Fruit fly (Drosophila melanogaster): Measurements from ENCODE around the gene CG7655.

DNA sequence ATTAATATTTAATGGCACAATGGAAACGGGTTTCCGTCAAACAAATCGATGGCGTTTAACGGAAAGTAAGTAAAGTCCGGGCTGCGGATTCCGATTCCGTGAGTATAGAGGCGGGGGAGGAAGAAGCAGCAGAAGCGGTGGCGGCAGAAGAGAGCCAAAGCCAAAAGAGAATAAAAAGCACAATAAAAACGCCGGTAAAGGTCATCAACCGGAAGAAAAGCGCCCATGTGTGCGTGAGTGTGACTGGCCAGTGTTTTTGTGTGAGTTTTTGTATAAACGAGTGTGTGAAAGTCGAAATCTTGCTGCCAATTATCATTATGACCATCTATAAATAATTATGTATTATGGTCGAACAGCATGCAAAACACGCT lies 2.2 kb upstream of the CG7655 start:
- TF ChIP-seq CG4820 (GFP tag; optimal IDR thresholded peaks at IDR 0.05), result no peak
- TF ChIP-seq CG9215 (GFP tag; IDR thresholded peaks at IDR 0.05), result no peak
- TF ChIP-seq CG6175 (GFP tag; IDR thresholded peaks at IDR 0.05), result no peak
- no peak for TF ChIP-seq sqz (GFP tag; optimal IDR thresholded peaks at IDR 0.05)
- no peak for TF ChIP-seq otp (GFP tag; IDR thresholded peaks at IDR 0.05)
- no peak for TF ChIP-seq ind (GFP tag; optimal IDR thresholded peaks at IDR 0.05)
